Worm (Caenorhabditis elegans): ENCODE results near the gene T05C12.11.

- TF ChIP-seq tra-4 (tag; optimal IDR thresholded peaks at IDR 0.05) (no peak), scrt-1 (GFP tag; IDR thresholded peaks at IDR 0.05) (no peak), sea-1 (GFP tag; conservative IDR thresholded peaks at IDR 0.05) (no peak), flt-1 (GFP tag; IDR thresholded peaks at IDR 0.05) (no peak), B0310.2 (tag; optimal IDR thresholded peaks at IDR 0.05) (no peak), F13C5.2 (tag; optimal IDR thresholded peaks at IDR 0.05) (no peak), hmg-4 (GFP tag; optimal IDR thresholded peaks at IDR 0.05) (no peak), pes-1 (GFP tag; IDR thresholded peaks at IDR 0.05) (no peak), ama-1 (optimal IDR thresholded peaks at IDR 0.05) (no peak), ceh-13 (GFP tag; optimal IDR thresholded peaks at IDR 0.05) (no peak)
These were observed 9.4 kb downstream of the T05C12.11 start for ce11 chrII:8160916-8161315.
